Worm (Caenorhabditis elegans): Measurements from ENCODE around the gene apl-1.

Gene apl-1

ce11 chrX:5077696-5078343, 38.8 kb downstream of the apl-1 start, which contains the start of gene cal-5:
TSS of gene cal-5 (minus strand) at chrX:5077961.
- TF ChIP-seq elt-2 (tag; optimal IDR thresholded peaks at IDR 0.05) = peak; percentile 13
- no peak for TF ChIP-seq ets-4 (tag; optimal IDR thresholded peaks at IDR 0.05)
- no peak for TF ChIP-seq pha-2 (tag; optimal IDR thresholded peaks at IDR 0.05)
- TF ChIP-seq dmd-4 (tag; optimal IDR thresholded peaks at IDR 0.05; ENCODE audit: borderline replicate concordance) = peak; percentile 6
- TF ChIP-seq hlh-6 (tag; optimal IDR thresholded peaks at IDR 0.05) = peak; percentile 71
- no peak for TF ChIP-seq ceh-2 (tag; optimal IDR thresholded peaks at IDR 0.05)
- no peak for TF ChIP-seq lim-6 (tag; optimal IDR thresholded peaks at IDR 0.05)
- no peak for TF ChIP-seq unc-86 (tag; optimal IDR thresholded peaks at IDR 0.05)
- peak; percentile 43 for TF ChIP-seq ref-2 (tag; optimal IDR thresholded peaks at IDR 0.05)
- TF ChIP-seq ama-1 (optimal IDR thresholded peaks at IDR 0.05) = no peak
- TF ChIP-seq hlh-13 (GFP tag; optimal IDR thresholded peaks at IDR 0.05) = no peak
- no peak for TF ChIP-seq fkh-6 (tag; optimal IDR thresholded peaks at IDR 0.05)
- TF ChIP-seq Y22D7AL.16 (tag; optimal IDR thresholded peaks at IDR 0.05) = no peak
- no peak for TF ChIP-seq ceh-9 (tag; optimal IDR thresholded peaks at IDR 0.05)
- TF ChIP-seq ceh-18 (tag; optimal IDR thresholded peaks at IDR 0.05) = peak; percentile 8
- peak; percentile 43 for TF ChIP-seq pqm-1 (tag; optimal IDR thresholded peaks at IDR 0.05)
- peak; percentile 42 for TF ChIP-seq sdc-2 (tag; optimal IDR thresholded peaks at IDR 0.05)
- peak; percentile 27 for TF ChIP-seq tbx-2 (tag; optimal IDR thresholded peaks at IDR 0.05)

- TF ChIP-seq C08G9.2 (tag; optimal IDR thresholded peaks at IDR 0.05) = no peak
- no peak for TF ChIP-seq ref-2 (tag; optimal IDR thresholded peaks at IDR 0.05)
- no peak for TF ChIP-seq dmd-4 (tag; optimal IDR thresholded peaks at IDR 0.05; ENCODE audit: borderline replicate concordance)
- no peak for TF ChIP-seq K09A11.1 (tag; optimal IDR thresholded peaks at IDR 0.05; ENCODE audit: insufficient read depth)
- no peak for TF ChIP-seq unc-86 (tag; optimal IDR thresholded peaks at IDR 0.05)
- TF ChIP-seq rnt-1 (tag; optimal IDR thresholded peaks at IDR 0.05) = no peak
- no peak for TF ChIP-seq ceh-24 (tag; optimal IDR thresholded peaks at IDR 0.05)
- TF ChIP-seq dve-1 (tag; optimal IDR thresholded peaks at IDR 0.05) = no peak
- no peak for TF ChIP-seq C38D4.7 (GFP tag; optimal IDR thresholded peaks at IDR 0.05)
- no peak for TF ChIP-seq hlh-8 (tag; optimal IDR thresholded peaks at IDR 0.05)
- TF ChIP-seq T23F11.4 (GFP tag; optimal IDR thresholded peaks at IDR 0.05) = no peak
- no peak for TF ChIP-seq ceh-9 (tag; optimal IDR thresholded peaks at IDR 0.05)
Measured at ce11 chrX:5075538-5075937, 41.1 kb downstream of the apl-1 start.

ce11 chrX:5073895-5074294, 42.8 kb downstream of the apl-1 start:
- TF ChIP-seq fax-1 (tag; optimal IDR thresholded peaks at IDR 0.05) (no peak), ceh-34 (tag; optimal IDR thresholded peaks at IDR 0.05) (no peak), che-1 (tag; optimal IDR thresholded peaks at IDR 0.05) (no peak), mec-3 (tag; optimal IDR thresholded peaks at IDR 0.05; ENCODE audit: borderline replicate concordance) (no peak), nhr-11 (tag; optimal IDR thresholded peaks at IDR 0.05) (no peak), ama-1 (optimal IDR thresholded peaks at IDR 0.05) (no peak), zip-5 (tag; optimal IDR thresholded peaks at IDR 0.05) (no peak)

- TF ChIP-seq K09A11.1 (tag; optimal IDR thresholded peaks at IDR 0.05; ENCODE audit: insufficient read depth) = no peak
- no peak for TF ChIP-seq unc-86 (tag; optimal IDR thresholded peaks at IDR 0.05)
- no peak for TF ChIP-seq hlh-13 (GFP tag; optimal IDR thresholded peaks at IDR 0.05)
- no peak for TF ChIP-seq eyg-1 (tag; optimal IDR thresholded peaks at IDR 0.05)
- no peak for TF ChIP-seq T23F11.4 (GFP tag; optimal IDR thresholded peaks at IDR 0.05)
- TF ChIP-seq K02D7.2 (tag; optimal IDR thresholded peaks at IDR 0.05) = no peak
- no peak for TF ChIP-seq dmd-4 (tag; optimal IDR thresholded peaks at IDR 0.05; ENCODE audit: borderline replicate concordance)
- no peak for TF ChIP-seq pros-1 (tag; optimal IDR thresholded peaks at IDR 0.05)
- no peak for TF ChIP-seq madf-2 (tag; optimal IDR thresholded peaks at IDR 0.05)
- TF ChIP-seq unc-42 (tag; optimal IDR thresholded peaks at IDR 0.05) = no peak
- TF ChIP-seq pha-2 (tag; optimal IDR thresholded peaks at IDR 0.05) = no peak
Measured at ce11 chrX:5071025-5071424, 45.6 kb downstream of the apl-1 start.

Measured in whole organism, late embryonic.